Worm (Caenorhabditis elegans): ENCODE measurements around the gene C10A4.6.

DNA sequence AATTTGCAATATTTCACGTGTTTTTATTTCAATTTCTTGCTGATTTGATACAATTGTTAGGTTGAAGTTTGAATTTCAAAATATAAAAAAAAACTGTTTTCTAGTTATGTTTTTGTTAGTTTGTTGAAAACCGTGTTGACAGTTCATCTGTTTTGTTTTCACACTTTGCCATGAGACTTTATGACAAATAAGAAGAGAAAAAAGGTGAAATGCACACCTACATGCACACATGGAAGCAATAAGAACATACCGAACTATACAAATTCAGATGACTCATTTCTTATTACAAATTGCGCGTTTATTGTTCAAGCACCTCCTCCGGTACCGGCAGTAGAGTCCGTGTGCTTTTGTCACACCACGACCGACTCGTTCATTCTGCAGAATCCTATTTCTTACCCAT lies 30.2 kb downstream of the C10A4.6 start, which contains the start of gene C10A4.9:
- TF ChIP-seq him-1 (tag; optimal IDR thresholded peaks at IDR 0.05) = no peak
- no peak for TF ChIP-seq dao-5 (tag; optimal IDR thresholded peaks at IDR 0.05)
